Worm (Caenorhabditis elegans) whole organism, young adult: Measurements from ENCODE around the gene irld-3.

Source experiments
- B0035.1 ChIP-seq: sonication (generic microtip); optimal IDR thresholded peaks from 2 replicates; lab custom pipeline; 2016; ENCODE audit warnings: missing genetic modification characterization, mild to moderate bottlenecking, missing compliant biosample characterization, missing genotype, missing genetic modification reagents
- D2030.7 ChIP-seq: fragments of 200-800 bp; sonication (Bioruptor generic); IDR thresholded peaks from 2 replicates; pipeline ENCODE4 v1.3.6; 2022; ENCODE audit warnings: missing genetic modification reagents, missing genetic modification characterization, missing compliant biosample characterization
- F10E7.11 ChIP-seq: sonication (generic microtip); optimal IDR thresholded peaks from 2 replicates; lab custom pipeline; 2017; ENCODE audit warnings: mild to moderate bottlenecking, missing genetic modification characterization, moderate library complexity, missing compliant biosample characterization
- F49E8.2 ChIP-seq: sonication (generic microtip); optimal IDR thresholded peaks from 3 replicates; lab custom pipeline; 2017; ENCODE audit warnings: missing genetic modification characterization, mild to moderate bottlenecking, missing compliant biosample characterization, antibody characterized with exemption, moderate library complexity; ENCODE audit not compliant: insufficient read depth
- F57C9.4 ChIP-seq: sonication (generic microtip); optimal IDR thresholded peaks from 2 replicates; lab custom pipeline; 2017; ENCODE audit warnings: mild to moderate bottlenecking, missing genetic modification characterization, missing compliant biosample characterization
- Y53G8AR.9 ChIP-seq: fragments of 200-800 bp; sonication (Bioruptor generic); conservative IDR thresholded peaks from 2 replicates; pipeline ENCODE4 v1.3.6; 2022; ENCODE audit warnings: missing genetic modification reagents, missing genetic modification characterization, missing compliant biosample characterization
- akir-1 ChIP-seq: fragments of 200-800 bp; sonication (Bioruptor generic); optimal IDR thresholded peaks from 2 replicates; lab custom pipeline; 2018; ENCODE audit warnings: mild to moderate bottlenecking, missing genetic modification characterization, moderate library complexity, missing compliant biosample characterization
- ama-1 ChIP-seq, 3 experiments: fragments of 150-350 bp in 1 of 3; sonication (generic microtip) in 2 of 3; optimal IDR thresholded peaks; 2 replicates each; lab custom pipeline; 2014 to 2018; ENCODE audit warnings: missing biosample characterization in 2 of 3, missing genetic modification characterization in 2 of 3, missing genetic modification reagents in 2 of 3
- athp-1 ChIP-seq: sonication (generic microtip); optimal IDR thresholded peaks from 2 replicates; lab custom pipeline; 2017; ENCODE audit warnings: mild to moderate bottlenecking, missing genetic modification characterization, missing compliant biosample characterization
- ccch-3 ChIP-seq: fragments of 200-800 bp; sonication (Bioruptor generic); optimal IDR thresholded peaks from 2 replicates; lab custom pipeline; 2018; ENCODE audit warnings: mild to moderate bottlenecking, missing genetic modification characterization, missing compliant biosample characterization
- cebp-2 ChIP-seq: fragments of 200-800 bp; sonication (Bioruptor generic); IDR thresholded peaks from 2 replicates; pipeline ENCODE4 v1.3.6; 2022; ENCODE audit warnings: missing genetic modification characterization, missing compliant biosample characterization
- ceh-27 ChIP-seq: fragments of 200-800 bp; sonication (Bioruptor generic); optimal IDR thresholded peaks from 2 replicates; lab custom pipeline; 2018; ENCODE audit warnings: mild to moderate bottlenecking, missing genetic modification characterization, moderate library complexity, missing compliant biosample characterization
- ceh-91 ChIP-seq: fragments of 200-800 bp; sonication (Bioruptor generic); IDR thresholded peaks from 2 replicates; pipeline ENCODE4 v1.3.6; 2022; ENCODE audit warnings: missing genetic modification reagents, missing genetic modification characterization, missing compliant biosample characterization
- die-1 ChIP-seq: sonication (generic microtip); optimal IDR thresholded peaks from 2 replicates; lab custom pipeline; 2016; ENCODE audit warnings: missing genotype, mild to moderate bottlenecking, missing genetic modification characterization, missing compliant biosample characterization
- egl-18 ChIP-seq: fragments of 200-800 bp; sonication (Bioruptor generic); IDR thresholded peaks from 2 replicates; pipeline ENCODE4 v1.3.6; 2022; ENCODE audit warnings: missing genetic modification reagents, missing genetic modification characterization, missing compliant biosample characterization
- egrh-3 ChIP-seq: fragments of 200-800 bp; sonication (Bioruptor generic); IDR thresholded peaks from 2 replicates; pipeline ENCODE4 v1.3.6; 2022; ENCODE audit warnings: missing genetic modification reagents, missing genetic modification characterization, missing compliant biosample characterization
- fkh-3 ChIP-seq: sonication (generic microtip); optimal IDR thresholded peaks from 2 replicates; lab custom pipeline; 2016; ENCODE audit warnings: mild to moderate bottlenecking, missing genetic modification characterization, missing compliant biosample characterization
- gei-17 ChIP-seq: fragments of 200-800 bp; sonication (Bioruptor generic); optimal IDR thresholded peaks from 2 replicates; lab custom pipeline; 2018; ENCODE audit warnings: mild to moderate bottlenecking, missing genetic modification characterization, missing compliant biosample characterization
- hmg-20 ChIP-seq: fragments of 200-800 bp; sonication (Bioruptor generic); IDR thresholded peaks from 2 replicates; pipeline ENCODE4 v1.3.6; 2022; ENCODE audit warnings: missing genetic modification reagents, missing genetic modification characterization, missing compliant biosample characterization
- lin-35 ChIP-seq, 3 experiments: fragments of 150-350 bp in 2 of 3; sonication (generic microtip) in 1 of 3; optimal IDR thresholded peaks; 2 replicates each; lab custom pipeline; 2014 to 2018; ENCODE audit warnings: missing biosample characterization in 3 of 3, missing genetic modification characterization in 3 of 3, missing genetic modification reagents in 3 of 3
- lin-54 ChIP-seq: fragments of 200-800 bp; sonication (Bioruptor generic); optimal IDR thresholded peaks from 2 replicates; lab custom pipeline; 2018; ENCODE audit warnings: mild to moderate bottlenecking, missing genetic modification characterization, missing compliant biosample characterization
- madf-10 ChIP-seq: sonication (generic microtip); optimal IDR thresholded peaks from 2 replicates; lab custom pipeline; 2016; ENCODE audit warnings: mild to moderate bottlenecking, missing genetic modification characterization, missing compliant biosample characterization
- madf-8 ChIP-seq: fragments of 200-800 bp; sonication (Bioruptor generic); conservative IDR thresholded peaks from 2 replicates; pipeline ENCODE4 v1.3.6; 2022; ENCODE audit warnings: missing genetic modification reagents, missing genetic modification characterization, missing compliant biosample characterization
- mes-4 ChIP-seq: sonication (generic microtip); optimal IDR thresholded peaks from 2 replicates; lab custom pipeline; 2016; ENCODE audit warnings: missing genotype, missing genetic modification characterization, missing compliant biosample characterization
- nhr-27 ChIP-seq: fragments of 200-800 bp; sonication (Bioruptor generic); optimal IDR thresholded peaks from 2 replicates; lab custom pipeline; 2018; ENCODE audit warnings: mild to moderate bottlenecking, missing genetic modification characterization, moderate library complexity, missing compliant biosample characterization
- nhr-80 ChIP-seq: sonication (generic microtip); optimal IDR thresholded peaks from 2 replicates; lab custom pipeline; 2016; ENCODE audit warnings: missing genetic modification characterization, missing compliant biosample characterization
- nhr-90 ChIP-seq: sonication (generic microtip); optimal IDR thresholded peaks from 2 replicates; lab custom pipeline; 2016; ENCODE audit warnings: missing genotype, mild to moderate bottlenecking, missing genetic modification characterization, missing compliant biosample characterization
- pha-4 ChIP-seq: fragments of 150-350 bp; sonication (generic microtip); optimal IDR thresholded peaks from 2 replicates; lab custom pipeline; 2014; ENCODE audit warnings: missing biosample characterization, missing genetic modification reagents, missing genetic modification characterization
- repo-1 ChIP-seq: sonication (generic microtip); optimal IDR thresholded peaks from 2 replicates; lab custom pipeline; 2017; ENCODE audit warnings: mild to moderate bottlenecking, missing genetic modification characterization, missing compliant biosample characterization
- sdz-38 ChIP-seq: sonication (generic microtip); optimal IDR thresholded peaks from 2 replicates; lab custom pipeline; 2016; ENCODE audit warnings: missing genotype, missing genetic modification characterization, missing compliant biosample characterization
- sea-2 ChIP-seq: fragments of 200-800 bp; sonication (Bioruptor generic); IDR thresholded peaks from 2 replicates; pipeline ENCODE4 v1.3.6; 2022; ENCODE audit warnings: missing genetic modification characterization, missing compliant biosample characterization
- snpc-1.3 ChIP-seq: sonication (generic microtip); optimal IDR thresholded peaks from 2 replicates; lab custom pipeline; 2017; ENCODE audit warnings: missing genetic modification characterization, mild to moderate bottlenecking, missing compliant biosample characterization, antibody characterized with exemption, moderate library complexity, missing genotype, missing genetic modification reagents; ENCODE audit not compliant: insufficient read depth
- snpc-3.4 ChIP-seq: sonication (generic microtip); optimal IDR thresholded peaks from 2 replicates; lab custom pipeline; 2017; ENCODE audit warnings: missing genetic modification characterization, mild to moderate bottlenecking, missing compliant biosample characterization, antibody characterized with exemption, moderate library complexity, missing genotype, missing genetic modification reagents
- snpc-4 ChIP-seq, 5 experiments: fragments of 150-350 bp in 1 of 5; sonication (generic microtip) in 4 of 5; optimal IDR thresholded peaks; 2 replicates each; lab custom pipeline; 2014 to 2018; ENCODE audit warnings: missing genetic modification characterization in 5 of 5, missing biosample characterization in 3 of 5, antibody characterized with exemption in 2 of 5, mild to moderate bottlenecking in 2 of 5, missing compliant biosample characterization in 2 of 5, missing genotype in 2 of 5, moderate library complexity in 2 of 5, missing genetic modification reagents in 1 of 5
- sptf-2 ChIP-seq: fragments of 200-800 bp; sonication (Bioruptor generic); optimal IDR thresholded peaks from 2 replicates; lab custom pipeline; 2018; ENCODE audit warnings: mild to moderate bottlenecking, missing genetic modification characterization, missing compliant biosample characterization
- tlf-1 ChIP-seq: fragments of 200-800 bp; sonication (Bioruptor generic); optimal IDR thresholded peaks from 2 replicates; lab custom pipeline; 2018; ENCODE audit warnings: mild to moderate bottlenecking, missing genetic modification characterization, missing compliant biosample characterization
- unc-130 ChIP-seq: sonication (generic microtip); optimal IDR thresholded peaks from 2 replicates; lab custom pipeline; 2016; ENCODE audit warnings: missing genetic modification reagents, missing genetic modification characterization, missing compliant biosample characterization
- unc-62 ChIP-seq: fragments of 150-350 bp; optimal IDR thresholded peaks from 2 replicates; lab custom pipeline; 2014; ENCODE audit warnings: missing biosample characterization, missing genetic modification reagents, missing genetic modification characterization
- zfh-2 ChIP-seq: fragments of 200-800 bp; sonication (Bioruptor generic); conservative IDR thresholded peaks from 2 replicates; pipeline ENCODE4 v1.3.6; 2022; ENCODE audit warnings: missing genetic modification reagents, missing genetic modification characterization, missing compliant biosample characterization
- zim-3 ChIP-seq: sonication (generic microtip); optimal IDR thresholded peaks from 2 replicates; lab custom pipeline; 2017; ENCODE audit warnings: mild to moderate bottlenecking, missing genetic modification characterization, moderate library complexity, missing compliant biosample characterization
- ztf-22 ChIP-seq: fragments of 200-800 bp; sonication (Bioruptor generic); optimal IDR thresholded peaks from 2 replicates; lab custom pipeline; 2018; ENCODE audit warnings: mild to moderate bottlenecking, missing genetic modification characterization, moderate library complexity, missing compliant biosample characterization
- ztf-25 ChIP-seq: fragments of 200-800 bp; sonication (Bioruptor generic); IDR thresholded peaks from 2 replicates; pipeline ENCODE4 v1.3.6; 2022; ENCODE audit warnings: missing genetic modification reagents, missing genetic modification characterization, missing compliant biosample characterization
- ztf-3 ChIP-seq: fragments of 200-800 bp; sonication (Bioruptor generic); optimal IDR thresholded peaks from 2 replicates; lab custom pipeline; 2018; ENCODE audit warnings: mild to moderate bottlenecking, missing genetic modification characterization, missing compliant biosample characterization

irld-3 gene

DNA sequence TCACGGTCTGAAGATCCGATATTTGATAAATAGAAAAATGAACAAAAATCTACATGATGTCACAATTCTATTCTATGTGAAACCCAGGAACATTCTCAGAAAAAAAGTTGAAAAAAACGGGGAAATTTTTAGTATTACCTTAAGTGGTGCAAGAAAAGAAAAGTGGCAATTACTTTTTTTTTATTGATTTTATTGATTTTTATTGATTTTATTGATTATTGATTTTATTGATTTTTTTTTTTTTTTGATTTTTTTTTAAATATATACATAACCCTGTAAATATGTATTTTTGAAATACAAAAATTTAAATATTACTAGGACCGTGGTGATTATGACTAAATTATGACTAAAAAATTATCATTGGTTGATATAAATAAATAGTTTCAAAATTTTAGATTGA is 33.2 kb upstream of the irld-3 start:
- no peak for TF ChIP-seq nhr-90 (tag; lab: Kevin White, UChicago)
- no peak for TF ChIP-seq sptf-2 (GFP tag; lab: Kevin White, UChicago)
- TF ChIP-seq snpc-4 (GFP tag; optimal IDR thresholded peaks at IDR 0.05; lab: Kevin White, UChicago) = no peak
- TF ChIP-seq snpc-4 (tag; optimal IDR thresholded peaks at IDR 0.05; lab: Kevin White, UChicago) = no peak
- no peak for TF ChIP-seq hmg-20 (GFP tag; lab: Robert Waterston, UW)
- TF ChIP-seq D2030.7 (GFP tag; lab: Robert Waterston, UW) = no peak
- no peak for TF ChIP-seq snpc-1.3 (tag; lab: Kevin White, UChicago)
- TF ChIP-seq F10E7.11 (tag; lab: Kevin White, UChicago) = no peak
- no peak for TF ChIP-seq F49E8.2 (tag; lab: Kevin White, UChicago)
- no peak for TF ChIP-seq lin-35 (GFP tag; optimal IDR thresholded peaks at IDR 0.05; lab: Kevin White, UChicago)
- TF ChIP-seq nhr-27 (tag; lab: Kevin White, UChicago) = no peak
- TF ChIP-seq, all 124 proteins: peak for 0

DNA sequence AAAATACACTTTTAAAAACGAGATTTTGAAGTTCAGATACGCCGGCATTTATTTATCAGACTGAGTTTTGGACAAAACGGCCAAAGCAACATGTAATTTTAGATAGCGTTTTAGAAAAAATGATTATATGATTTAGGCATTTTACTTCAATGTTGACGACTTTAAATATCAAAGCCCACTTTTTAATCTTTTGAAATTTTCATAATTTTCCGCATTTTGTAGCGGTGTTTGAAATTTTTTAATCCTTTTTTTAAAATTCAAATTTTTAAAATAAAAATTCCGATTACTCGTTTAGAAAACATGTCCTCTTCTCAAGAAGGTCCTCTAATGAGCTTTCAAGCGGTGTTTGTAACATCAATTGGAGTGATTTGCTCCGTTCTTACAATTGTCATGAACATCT is 31.4 kb upstream of the irld-3 start, which contains the start of gene srbc-6:
TSS of gene srbc-6 (plus strand) at position 301 of the 400 bp plus-strand sequence.
- TF ChIP-seq mes-4 = no peak
- TF ChIP-seq zfh-2 (GFP tag; lab: Robert Waterston, UW) = no peak
- TF ChIP-seq die-1 = no peak
- TF ChIP-seq zim-3 (tag; lab: Kevin White, UChicago) = no peak
- no peak for TF ChIP-seq ztf-22
- no peak for TF ChIP-seq egrh-3
- TF ChIP-seq lin-54 (GFP tag; lab: Kevin White, UChicago) = no peak
- TF ChIP-seq athp-1 (tag; lab: Kevin White, UChicago) = no peak
- no peak for TF ChIP-seq pha-4 (tag; lab: Kevin White, UChicago)
- TF ChIP-seq sdz-38 (tag; lab: Kevin White, UChicago) = no peak
- no peak for TF ChIP-seq madf-10
- TF ChIP-seq, all 124 proteins: peak for 0

ce11 chrV:3168650-3169049 is 30.3 kb upstream of the irld-3 start, which contains the start of gene C36C5.15:
TSS of gene C36C5.15 (minus strand) at chrV:3168750.
- TF ChIP-seq nhr-80 (tag; lab: Kevin White, UChicago) = no peak
- no peak for TF ChIP-seq sea-2 (GFP tag; lab: Robert Waterston, UW)
- no peak for TF ChIP-seq unc-62 (GFP tag; lab: Kevin White, UChicago)
- TF ChIP-seq ztf-25 = no peak
- TF ChIP-seq ceh-91 (GFP tag; lab: Robert Waterston, UW) = no peak
- TF ChIP-seq ztf-3 (GFP tag; lab: Kevin White, UChicago) = no peak
- no peak for TF ChIP-seq ccch-3 (GFP tag; lab: Kevin White, UChicago)
- TF ChIP-seq madf-8 = no peak
- TF ChIP-seq ceh-27 (GFP tag; lab: Kevin White, UChicago) = no peak
- TF ChIP-seq F57C9.4 (tag; lab: Kevin White, UChicago) = no peak
- TF ChIP-seq fkh-3 (tag; lab: Kevin White, UChicago) = no peak
- TF ChIP-seq B0035.1 = no peak

DNA sequence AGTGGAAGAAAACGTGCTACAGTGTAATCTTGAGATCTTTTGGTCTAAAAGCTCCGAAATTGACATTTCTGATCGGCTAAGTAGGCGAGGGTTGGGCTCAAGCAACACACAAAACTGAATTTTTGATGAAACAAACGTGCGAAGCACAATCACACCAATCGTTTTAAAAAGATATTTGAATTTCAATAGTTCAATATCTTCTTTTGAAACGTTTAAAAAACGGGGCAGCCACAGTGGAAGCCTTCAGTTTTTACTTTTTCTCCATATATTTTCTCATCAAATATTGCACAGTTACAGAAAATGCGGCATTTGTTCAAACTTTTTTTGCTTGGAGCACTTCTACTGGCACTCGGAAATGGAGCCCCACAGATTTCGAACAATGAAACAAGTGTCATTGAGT is 27.9 kb upstream of the irld-3 start, which contains the start of gene C36C5.4:
TSS of gene C36C5.4 (plus strand) at position 301 of the 400 bp plus-strand sequence.
- TF ChIP-seq ama-1 (optimal IDR thresholded peaks at IDR 0.05; lab: Kevin White, UChicago) (no peak), ama-1 (GFP tag; optimal IDR thresholded peaks at IDR 0.05; lab: Kevin White, UChicago) (no peak), unc-62 (GFP tag; lab: Kevin White, UChicago) (no peak), madf-10 (no peak), snpc-3.4 (tag; lab: Kevin White, UChicago) (no peak), pha-4 (tag; lab: Kevin White, UChicago) (no peak), unc-130 (GFP tag; lab: Kevin White, UChicago) (no peak), madf-8 (no peak), repo-1 (tag; lab: Kevin White, UChicago) (no peak), B0035.1 (no peak), gei-17 (GFP tag; lab: Kevin White, UChicago) (no peak), tlf-1 (GFP tag; lab: Kevin White, UChicago) (no peak), akir-1 (GFP tag; lab: Kevin White, UChicago) (no peak), sdz-38 (tag; lab: Kevin White, UChicago) (no peak), egl-18 (GFP tag; lab: Robert Waterston, UW) (no peak), Y53G8AR.9 (GFP tag; lab: Robert Waterston, UW) (no peak), cebp-2 (no peak), lin-35 (GFP tag; optimal IDR thresholded peaks at IDR 0.05; lab: Kevin White, UChicago) (no peak)
